Fruit fly (Drosophila melanogaster): ENCODE results near the gene Cyp12e1.

Cyp12e1 gene

dm6 chr3R:10448957-10449356 is 14.4 kb downstream of the Cyp12e1 start (continued):
- no peak for TF ChIP-seq lov (optimal IDR thresholded peaks at IDR 0.05)
- no peak for TF ChIP-seq lov (GFP tag; IDR thresholded peaks at IDR 0.05)
- TF ChIP-seq CG8924 (tag; optimal IDR thresholded peaks at IDR 0.05), result peak; percentile 56
- no peak for TF ChIP-seq CG12104 (GFP tag; optimal IDR thresholded peaks at IDR 0.05)
- TF ChIP-seq CG17186 (GFP tag; optimal IDR thresholded peaks at IDR 0.05), result no peak
- TF ChIP-seq luna (GFP tag; optimal IDR thresholded peaks at IDR 0.05), result no peak
- TF ChIP-seq wdn (GFP tag; IDR thresholded peaks at IDR 0.05), result no peak
- TF ChIP-seq slp2 (GFP tag; optimal IDR thresholded peaks at IDR 0.05), result no peak
- no peak for TF ChIP-seq Scr (GFP tag; IDR thresholded peaks at IDR 0.05; ENCODE audit: partially characterized antibody)
- no peak for TF ChIP-seq gro (GFP tag; optimal IDR thresholded peaks at IDR 0.05)
- TF ChIP-seq gsb (GFP tag; IDR thresholded peaks at IDR 0.05), result no peak
- TF ChIP-seq sima (GFP tag; optimal IDR thresholded peaks at IDR 0.05), result no peak
- no peak for TF ChIP-seq tgo (GFP tag; IDR thresholded peaks at IDR 0.05)
- TF ChIP-seq mam (GFP tag; optimal IDR thresholded peaks at IDR 0.05), result no peak
- TF ChIP-seq CG1602 (GFP tag; optimal IDR thresholded peaks at IDR 0.05), result no peak
- TF ChIP-seq CG17829 (tag; optimal IDR thresholded peaks at IDR 0.05), result peak; percentile 64
- no peak for TF ChIP-seq CG8765 (GFP tag; IDR thresholded peaks at IDR 0.05)
- peak in 1 of 3 experiments; percentile 69 for TF ChIP-seq lola (GFP tag; optimal IDR thresholded peaks at IDR 0.05)
- TF ChIP-seq vnd (GFP tag; IDR thresholded peaks at IDR 0.05; ENCODE audit: partially characterized antibody), result no peak
- no peak for TF ChIP-seq chinmo (GFP tag; IDR thresholded peaks at IDR 0.05; ENCODE audit: partially characterized antibody)
- no peak for TF ChIP-seq dm (GFP tag; optimal IDR thresholded peaks at IDR 0.05)
- peak; percentile 72 for TF ChIP-seq phol (tag; optimal IDR thresholded peaks at IDR 0.05)
- TF ChIP-seq CG12659 (GFP tag; optimal IDR thresholded peaks at IDR 0.05), result no peak
- no peak for TF ChIP-seq CG6791 (GFP tag; IDR thresholded peaks at IDR 0.05; ENCODE audit: partially characterized antibody)
- TF ChIP-seq CG7745 (tag; optimal IDR thresholded peaks at IDR 0.05), result no peak
- TF ChIP-seq Rx (GFP tag; IDR thresholded peaks at IDR 0.05), result no peak
- no peak for TF ChIP-seq eyg (GFP tag; optimal IDR thresholded peaks at IDR 0.05)
- TF ChIP-seq jing (GFP tag; optimal IDR thresholded peaks at IDR 0.05), result peak; percentile 10
- no peak for TF ChIP-seq Dp (GFP tag; optimal IDR thresholded peaks at IDR 0.05)
- no peak for TF ChIP-seq Mes4 (GFP tag; optimal IDR thresholded peaks at IDR 0.05)
- no peak for TF ChIP-seq Elba2 (GFP tag; optimal IDR thresholded peaks at IDR 0.05)
- no peak for TF ChIP-seq CG10654 (GFP tag; optimal IDR thresholded peaks at IDR 0.05)
- TF ChIP-seq onecut (GFP tag; IDR thresholded peaks at IDR 0.05), result peak; percentile 14; the same call in 1 of the 2 replicates
- TF ChIP-seq CG9437 (GFP tag; optimal IDR thresholded peaks at IDR 0.05), result no peak
- TF ChIP-seq HmgZ (tag; optimal IDR thresholded peaks at IDR 0.05), result no peak
- no peak for TF ChIP-seq Hey (tag; optimal IDR thresholded peaks at IDR 0.05)
- peak; percentile 24 for TF ChIP-seq CG8359 (GFP tag; optimal IDR thresholded peaks at IDR 0.05; ENCODE audit: borderline replicate concordance)
- no peak for TF ChIP-seq slbo (GFP tag; IDR thresholded peaks at IDR 0.05)
- TF ChIP-seq Rfx (GFP tag; IDR thresholded peaks at IDR 0.05), result no peak
- TF ChIP-seq CG13123 (GFP tag; optimal IDR thresholded peaks at IDR 0.05), result no peak
- peak; percentile 91 for TF ChIP-seq sens (GFP tag)
- TF ChIP-seq vvl (GFP tag; IDR thresholded peaks at IDR 0.05), result peak; percentile 51; the same call in 1 of the 2 replicates
- no peak for TF ChIP-seq Chrac-16 (GFP tag; optimal IDR thresholded peaks at IDR 0.05)
- TF ChIP-seq ken (GFP tag; IDR thresholded peaks at IDR 0.05), result no peak
- no peak for TF ChIP-seq MESR4 (GFP tag; optimal IDR thresholded peaks at IDR 0.05)
- no peak for TF ChIP-seq en (GFP tag; optimal IDR thresholded peaks at IDR 0.05)
- TF ChIP-seq scrt (GFP tag; optimal IDR thresholded peaks at IDR 0.05), result no peak
- TF ChIP-seq CG6654 (GFP tag; optimal IDR thresholded peaks at IDR 0.05), result no peak
- TF ChIP-seq CG11247 (GFP tag; IDR thresholded peaks at IDR 0.05), result no peak
- no peak for TF ChIP-seq CG8281 (tag; optimal IDR thresholded peaks at IDR 0.05)
- TF ChIP-seq croc (GFP tag; conservative IDR thresholded peaks at IDR 0.05), result 0 out of 3 replicates have a peak, but pooled peaks have one; percentile 29
- no peak for TF ChIP-seq ranshi (GFP tag; IDR thresholded peaks at IDR 0.05)

Data from whole organism, embryonic.